Fruit fly (Drosophila melanogaster): Measurements from ENCODE around the gene Alg13.

Alg13 gene

DNA sequence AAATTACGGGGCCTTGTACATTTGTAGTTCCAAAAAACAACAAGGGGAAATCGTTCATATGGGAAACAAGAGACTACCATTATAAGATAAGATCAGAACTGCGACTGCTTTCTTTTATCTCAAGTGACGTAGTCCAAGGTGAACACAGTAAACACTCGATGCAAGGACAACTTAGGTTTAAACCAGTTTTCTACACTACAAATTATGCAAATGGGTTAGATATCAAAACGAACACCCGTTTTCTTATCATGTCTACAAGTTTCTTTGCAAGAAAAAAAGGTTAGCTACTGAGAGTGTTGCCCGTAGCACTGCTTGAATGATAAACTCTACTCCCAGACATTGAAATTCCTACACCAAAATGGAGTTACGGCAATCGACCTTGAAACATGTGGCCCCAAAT lies 14.2 kb downstream of the Alg13 start (continued):
- TF ChIP-seq kah (GFP tag; optimal IDR thresholded peaks at IDR 0.05) (no peak), CG13123 (GFP tag; optimal IDR thresholded peaks at IDR 0.05) (peak; percentile 36), ara (GFP tag; IDR thresholded peaks at IDR 0.05) (peak; percentile 82), lab (GFP tag; optimal IDR thresholded peaks at IDR 0.05) (peak; percentile 50), Fer1 (GFP tag; optimal IDR thresholded peaks at IDR 0.05) (peak; percentile 30), bab2 (GFP tag; optimal IDR thresholded peaks at IDR 0.05) (peak; percentile 76), CG3407 (GFP tag; optimal IDR thresholded peaks at IDR 0.05) (peak; percentile 38), CG17361 (GFP tag; IDR thresholded peaks at IDR 0.05) (peak; percentile 71), hth (optimal IDR thresholded peaks at IDR 0.05) (no peak), CG30403 (GFP tag; optimal IDR thresholded peaks at IDR 0.05) (peak; percentile 69), CG10321 (GFP tag; IDR thresholded peaks at IDR 0.05) (no peak; the same call in 1 of the 2 replicates), Atf-2 (GFP tag; optimal IDR thresholded peaks at IDR 0.05) (peak; percentile 29), Sin3A (optimal IDR thresholded peaks at IDR 0.05) (no peak), br (optimal IDR thresholded peaks at IDR 0.05) (no peak), lbe (GFP tag; optimal IDR thresholded peaks at IDR 0.05) (peak; percentile 59), CG10462 (GFP tag; optimal IDR thresholded peaks at IDR 0.05) (peak; percentile 14), CG12155 (GFP tag; optimal IDR thresholded peaks at IDR 0.05) (peak; percentile 62), CG10209 (GFP tag; optimal IDR thresholded peaks at IDR 0.05) (peak; percentile 43), CG11695 (GFP tag; IDR thresholded peaks at IDR 0.05) (peak; percentile 77), vfl (GFP tag; optimal IDR thresholded peaks at IDR 0.05) (no peak), E2f1 (GFP tag; IDR thresholded peaks at IDR 0.05) (peak; percentile 68), zfh1 (GFP tag; IDR thresholded peaks at IDR 0.05) (peak; percentile 81), H2.0 (GFP tag; IDR thresholded peaks at IDR 0.05) (peak; percentile 72; the same call in 1 of the 2 replicates), HmgD (GFP tag; optimal IDR thresholded peaks at IDR 0.05) (no peak), NfI (GFP tag; optimal IDR thresholded peaks at IDR 0.05) (peak; percentile 58), ro (GFP tag; IDR thresholded peaks at IDR 0.05) (no peak), CG12744 (GFP tag; optimal IDR thresholded peaks at IDR 0.05) (no peak), CG18764 (GFP tag; optimal IDR thresholded peaks at IDR 0.05) (peak; percentile 26), Dref (GFP tag; IDR thresholded peaks at IDR 0.05) (no peak), HLH54F (GFP tag; optimal IDR thresholded peaks at IDR 0.05) (peak; percentile 52), D19A (tag; optimal IDR thresholded peaks at IDR 0.05) (peak; percentile 44), az2 (GFP tag; optimal IDR thresholded peaks at IDR 0.05) (peak; percentile 60), CG4730 (GFP tag; IDR thresholded peaks at IDR 0.05) (peak; percentile 67), en (GFP tag; optimal IDR thresholded peaks at IDR 0.05) (peak; percentile 18), CG32767 (GFP tag; IDR thresholded peaks at IDR 0.05) (peak; percentile 56; the same call in 1 of the 2 replicates), CG11456 (GFP tag; IDR thresholded peaks at IDR 0.05) (peak; percentile 70; the same call in 2 of the 3 replicates), Ets65A (GFP tag) (peak; percentile 94), CG4707 (GFP tag; optimal IDR thresholded peaks at IDR 0.05) (no peak), Fer2 (tag; optimal IDR thresholded peaks at IDR 0.05) (no peak), scrt (GFP tag; optimal IDR thresholded peaks at IDR 0.05) (no peak), nmo (GFP tag; optimal IDR thresholded peaks at IDR 0.05) (peak; percentile 76), h (optimal IDR thresholded peaks at IDR 0.05) (no peak), psq (GFP tag; optimal IDR thresholded peaks at IDR 0.05) (no peak), tx (GFP tag; optimal IDR thresholded peaks at IDR 0.05) (peak; percentile 10), CG6254 (GFP tag; optimal IDR thresholded peaks at IDR 0.05) (peak; percentile 7), ase (GFP tag; IDR thresholded peaks at IDR 0.05) (peak; percentile 37; the same call in 1 of the 3 replicates), pzg (GFP tag; optimal IDR thresholded peaks at IDR 0.05) (no peak), CG31224 (GFP tag; IDR thresholded peaks at IDR 0.05) (0 out of 2 replicates have a peak, but pooled peaks have one; percentile 36), Mrtf (GFP tag; IDR thresholded peaks at IDR 0.05) (peak; percentile 72), peb (GFP tag; IDR thresholded peaks at IDR 0.05) (peak; percentile 48; the same call in 1 of the 2 replicates), CG34422 (GFP tag; IDR thresholded peaks at IDR 0.05) (peak; percentile 85), wdn (GFP tag; IDR thresholded peaks at IDR 0.05) (peak; percentile 72), Hey (tag; optimal IDR thresholded peaks at IDR 0.05) (no peak), Elba2 (GFP tag; optimal IDR thresholded peaks at IDR 0.05) (no peak)
